Worm (Caenorhabditis elegans) whole organism, early embryonic: Measurements from ENCODE around the gene C45G9.11.

Source experiments
- B0310.2 ChIP-seq: sonication (generic microtip); optimal IDR thresholded peaks from 2 replicates; lab custom pipeline; 2016; ENCODE audit warnings: mild to moderate bottlenecking, missing genetic modification characterization, missing compliant biosample characterization
- F13C5.2 ChIP-seq: sonication (generic microtip); optimal IDR thresholded peaks from 2 replicates; lab custom pipeline; 2017; ENCODE audit warnings: mild to moderate bottlenecking, missing genetic modification characterization, inconsistent platforms, missing compliant biosample characterization
- aly-1 ChIP-seq: sonication (generic microtip); optimal IDR thresholded peaks from 2 replicates; lab custom pipeline; 2016; ENCODE audit warnings: missing genetic modification characterization, missing compliant biosample characterization
- ama-1 ChIP-seq: fragments of 150-350 bp; optimal IDR thresholded peaks from 2 replicates; lab custom pipeline; 2014
- ceh-13 ChIP-seq: fragments of 200-800 bp; sonication (Bioruptor generic); optimal IDR thresholded peaks from 2 replicates; lab custom pipeline; 2018; ENCODE audit warnings: mild to moderate bottlenecking, missing genetic modification characterization, missing compliant biosample characterization
- ceh-36 ChIP-seq: sonication (generic microtip); optimal IDR thresholded peaks from 2 replicates; lab custom pipeline; 2016; ENCODE audit warnings: missing genetic modification characterization, inconsistent platforms, missing compliant biosample characterization
- ets-7 ChIP-seq: sonication (generic microtip); optimal IDR thresholded peaks from 2 replicates; lab custom pipeline; 2016; ENCODE audit warnings: missing genotype, missing genetic modification characterization, missing compliant biosample characterization
- flt-1 ChIP-seq: fragments of 200-800 bp; sonication (Bioruptor generic); IDR thresholded peaks from 2 replicates; pipeline ENCODE4 v1.3.6; 2022; ENCODE audit warnings: missing genetic modification characterization, missing compliant biosample characterization
- hmbx-1 ChIP-seq: sonication (generic microtip); optimal IDR thresholded peaks from 2 replicates; lab custom pipeline; 2016; ENCODE audit warnings: mild to moderate bottlenecking, missing genetic modification characterization, missing compliant biosample characterization
- hmg-4 ChIP-seq: fragments of 200-800 bp; sonication (Bioruptor generic); optimal IDR thresholded peaks from 2 replicates; lab custom pipeline; 2018; ENCODE audit warnings: mild to moderate bottlenecking, missing genetic modification characterization, missing compliant biosample characterization
- hnd-1 ChIP-seq: sonication (generic microtip); optimal IDR thresholded peaks from 2 replicates; lab custom pipeline; 2016; ENCODE audit warnings: missing genetic modification characterization, missing compliant biosample characterization
- pes-1 ChIP-seq: fragments of 200-800 bp; sonication (Bioruptor generic); IDR thresholded peaks from 2 replicates; pipeline ENCODE4 v1.3.6; 2022; ENCODE audit warnings: missing genetic modification reagents, missing genetic modification characterization, missing compliant biosample characterization
- scrt-1 ChIP-seq: fragments of 200-800 bp; sonication (Bioruptor generic); IDR thresholded peaks from 2 replicates; pipeline ENCODE4 v1.3.6; 2022; ENCODE audit warnings: missing genetic modification characterization, missing compliant biosample characterization
- sea-1 ChIP-seq: fragments of 200-800 bp; sonication (Bioruptor generic); conservative IDR thresholded peaks from 2 replicates; pipeline ENCODE4 v1.3.6; 2022; ENCODE audit warnings: missing genetic modification characterization, missing compliant biosample characterization
- tbx-11 ChIP-seq: fragments of 200-800 bp; sonication (Bioruptor generic); IDR thresholded peaks from 2 replicates; pipeline ENCODE4 v1.3.6; 2022; ENCODE audit warnings: missing genetic modification characterization, missing compliant biosample characterization
- tbx-37 ChIP-seq: fragments of 200-800 bp; sonication (Bioruptor generic); conservative IDR thresholded peaks from 2 replicates; pipeline ENCODE4 v1.3.6; 2022; ENCODE audit warnings: missing genetic modification reagents, missing genetic modification characterization, missing compliant biosample characterization
- tra-4 ChIP-seq: sonication (generic microtip); optimal IDR thresholded peaks from 2 replicates; lab custom pipeline; 2017; ENCODE audit warnings: missing genetic modification characterization, missing compliant biosample characterization

Gene C45G9.11

ce11 chrIII:5102616-5103015 is 34.1 kb upstream of the C45G9.11 start, which contains the start of gene F54D8.6:
TSS of gene F54D8.6 (plus strand) at chrIII:5102985.
- TF ChIP-seq ceh-36 (no peak), B0310.2 (tag; lab: Kevin White, UChicago) (no peak), aly-1 (tag; lab: Kevin White, UChicago) (no peak), ama-1 (lab: Kevin White, UChicago) (no peak), flt-1 (GFP tag; lab: Robert Waterston, UW) (no peak), F13C5.2 (tag; lab: Kevin White, UChicago) (no peak), scrt-1 (GFP tag; lab: Robert Waterston, UW) (no peak), ets-7 (tag; lab: Kevin White, UChicago) (no peak), tra-4 (tag; lab: Kevin White, UChicago) (no peak), tbx-37 (GFP tag; lab: Robert Waterston, UW) (no peak), pes-1 (GFP tag; lab: Robert Waterston, UW) (no peak; the same call in 1 of the 2 replicates), hmbx-1 (tag; lab: Kevin White, UChicago) (no peak), hmg-4 (GFP tag; lab: Kevin White, UChicago) (no peak), tbx-11 (GFP tag; lab: Robert Waterston, UW) (no peak), hnd-1 (tag; lab: Kevin White, UChicago) (no peak), sea-1 (GFP tag; lab: Robert Waterston, UW) (no peak), ceh-13 (GFP tag; lab: Kevin White, UChicago) (no peak)

ce11 chrIII:5099500-5099899 is 31.0 kb upstream of the C45G9.11 start:
- TF ChIP-seq ceh-13 (GFP tag; lab: Kevin White, UChicago) (no peak), ets-7 (tag; lab: Kevin White, UChicago) (no peak), ama-1 (lab: Kevin White, UChicago) (no peak), pes-1 (GFP tag; lab: Robert Waterston, UW) (no peak), B0310.2 (tag; lab: Kevin White, UChicago) (no peak), flt-1 (GFP tag; lab: Robert Waterston, UW) (no peak), scrt-1 (GFP tag; lab: Robert Waterston, UW) (no peak)

ce11 chrIII:5098740-5099276 is 30.3 kb upstream of the C45G9.11 start:
- no peak for TF ChIP-seq ceh-13 (GFP tag; lab: Kevin White, UChicago)
- TF ChIP-seq hmbx-1 (tag; lab: Kevin White, UChicago), result no peak
- TF ChIP-seq pes-1 (GFP tag; lab: Robert Waterston, UW), result no peak
- TF ChIP-seq flt-1 (GFP tag; lab: Robert Waterston, UW), result no peak
- TF ChIP-seq ama-1 (lab: Kevin White, UChicago), result no peak
- no peak for TF ChIP-seq scrt-1 (GFP tag; lab: Robert Waterston, UW)
- no peak for TF ChIP-seq B0310.2 (tag; lab: Kevin White, UChicago)
- no peak for TF ChIP-seq F13C5.2 (tag; lab: Kevin White, UChicago)
- TF ChIP-seq aly-1 (tag; lab: Kevin White, UChicago), result no peak
- no peak for TF ChIP-seq ceh-36

ce11 chrIII:5096741-5097140 is 28.2 kb upstream of the C45G9.11 start:
- TF ChIP-seq scrt-1 (GFP tag; lab: Robert Waterston, UW), result no peak
- TF ChIP-seq hmbx-1 (tag; lab: Kevin White, UChicago), result no peak
- TF ChIP-seq ceh-13 (GFP tag; lab: Kevin White, UChicago), result no peak
- no peak for TF ChIP-seq pes-1 (GFP tag; lab: Robert Waterston, UW)
- TF ChIP-seq aly-1 (tag; lab: Kevin White, UChicago), result no peak
- TF ChIP-seq tbx-11 (GFP tag; lab: Robert Waterston, UW), result no peak
- TF ChIP-seq tbx-37 (GFP tag; lab: Robert Waterston, UW), result no peak
- TF ChIP-seq tra-4 (tag; lab: Kevin White, UChicago), result no peak
- no peak for TF ChIP-seq flt-1 (GFP tag; lab: Robert Waterston, UW)
- no peak for TF ChIP-seq hnd-1 (tag; lab: Kevin White, UChicago)
- TF ChIP-seq ets-7 (tag; lab: Kevin White, UChicago), result no peak
- no peak for TF ChIP-seq F13C5.2 (tag; lab: Kevin White, UChicago)
- TF ChIP-seq sea-1 (GFP tag; lab: Robert Waterston, UW), result no peak

- TF ChIP-seq aly-1 (tag; lab: Kevin White, UChicago) (no peak), flt-1 (GFP tag; lab: Robert Waterston, UW) (no peak), ama-1 (lab: Kevin White, UChicago) (no peak), ets-7 (tag; lab: Kevin White, UChicago) (no peak), F13C5.2 (tag; lab: Kevin White, UChicago) (no peak), tra-4 (tag; lab: Kevin White, UChicago) (no peak), pes-1 (GFP tag; lab: Robert Waterston, UW) (no peak)
Observed at ce11 chrIII:5094506-5094905, 26.0 kb upstream of the C45G9.11 start, which contains the start of gene F54D8.10. TSS of gene F54D8.10 (plus strand) at chrIII:5094806.

ce11 chrIII:5092345-5092744 is 23.8 kb upstream of the C45G9.11 start:
- TF ChIP-seq pes-1 (GFP tag; lab: Robert Waterston, UW), result no peak
- TF ChIP-seq hmg-4 (GFP tag; lab: Kevin White, UChicago), result no peak
- no peak for TF ChIP-seq hmbx-1 (tag; lab: Kevin White, UChicago)
- no peak for TF ChIP-seq flt-1 (GFP tag; lab: Robert Waterston, UW)

ce11 chrIII:5089489-5089888 is 21.0 kb upstream of the C45G9.11 start:
- TF ChIP-seq hmbx-1 (tag; lab: Kevin White, UChicago), result no peak
- TF ChIP-seq ets-7 (tag; lab: Kevin White, UChicago), result no peak
- TF ChIP-seq ama-1 (lab: Kevin White, UChicago), result no peak
- no peak for TF ChIP-seq B0310.2 (tag; lab: Kevin White, UChicago)
